Fruit fly (Drosophila melanogaster): Measurements from ENCODE around the gene msd5.
A peak's percentile ranks its signal among the peaks of the same experiment; 100 is the strongest.

msd5 gene

DNA sequence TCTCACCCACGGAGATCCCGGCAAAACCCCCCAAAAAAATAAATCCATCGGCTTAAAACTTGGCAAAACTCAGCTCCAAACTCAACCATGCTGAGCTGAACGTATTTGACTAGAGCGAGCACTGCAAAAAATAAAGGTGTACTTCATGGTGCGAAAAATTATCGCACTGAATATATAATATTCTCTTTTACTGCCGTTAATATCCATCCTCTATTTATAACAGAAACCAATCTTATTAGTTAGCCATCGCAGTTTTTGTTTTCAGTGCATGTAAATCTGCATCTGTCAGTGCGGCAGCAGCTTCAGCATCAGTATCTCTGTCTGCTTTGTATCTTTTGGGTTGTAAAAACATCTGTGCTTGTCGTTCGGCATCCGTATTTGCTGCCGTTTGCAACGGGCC, 38.0 kb upstream of the msd5 start (continued):
- TF ChIP-seq CG10979 (tag; optimal IDR thresholded peaks at IDR 0.05) (peak; percentile 32), CG11560 (tag; IDR thresholded peaks at IDR 0.05) (no peak), CG11398 (GFP tag; optimal IDR thresholded peaks at IDR 0.05) (no peak), usp (GFP tag; optimal IDR thresholded peaks at IDR 0.05) (no peak), Asciz (GFP tag; optimal IDR thresholded peaks at IDR 0.05) (no peak), CG15269 (tag; optimal IDR thresholded peaks at IDR 0.05) (peak; percentile 8), tap (tag; optimal IDR thresholded peaks at IDR 0.05) (no peak), CG18764 (GFP tag; optimal IDR thresholded peaks at IDR 0.05) (no peak), CkIIα-i1 (GFP tag; IDR thresholded peaks at IDR 0.05) (no peak), CG4404 (GFP tag; IDR thresholded peaks at IDR 0.05) (no peak), zfh1 (GFP tag; IDR thresholded peaks at IDR 0.05) (no peak), Dbx (GFP tag; IDR thresholded peaks at IDR 0.05) (no peak), HmgD (GFP tag; optimal IDR thresholded peaks at IDR 0.05) (no peak), Rfx (GFP tag; IDR thresholded peaks at IDR 0.05) (no peak), tna (GFP tag; IDR thresholded peaks at IDR 0.05; ENCODE audit: partially characterized antibody) (no peak), Antp (GFP tag; optimal IDR thresholded peaks at IDR 0.05) (peak; percentile 14), kay (GFP tag; optimal IDR thresholded peaks at IDR 0.05) (no peak), bab2 (GFP tag; optimal IDR thresholded peaks at IDR 0.05) (no peak), CG13123 (GFP tag; optimal IDR thresholded peaks at IDR 0.05) (no peak), CG9609 (GFP tag; optimal IDR thresholded peaks at IDR 0.05) (peak; percentile 18), ttk (GFP tag; IDR thresholded peaks at IDR 0.05) (no peak), CG18011 (GFP tag; optimal IDR thresholded peaks at IDR 0.05) (no peak)

DNA sequence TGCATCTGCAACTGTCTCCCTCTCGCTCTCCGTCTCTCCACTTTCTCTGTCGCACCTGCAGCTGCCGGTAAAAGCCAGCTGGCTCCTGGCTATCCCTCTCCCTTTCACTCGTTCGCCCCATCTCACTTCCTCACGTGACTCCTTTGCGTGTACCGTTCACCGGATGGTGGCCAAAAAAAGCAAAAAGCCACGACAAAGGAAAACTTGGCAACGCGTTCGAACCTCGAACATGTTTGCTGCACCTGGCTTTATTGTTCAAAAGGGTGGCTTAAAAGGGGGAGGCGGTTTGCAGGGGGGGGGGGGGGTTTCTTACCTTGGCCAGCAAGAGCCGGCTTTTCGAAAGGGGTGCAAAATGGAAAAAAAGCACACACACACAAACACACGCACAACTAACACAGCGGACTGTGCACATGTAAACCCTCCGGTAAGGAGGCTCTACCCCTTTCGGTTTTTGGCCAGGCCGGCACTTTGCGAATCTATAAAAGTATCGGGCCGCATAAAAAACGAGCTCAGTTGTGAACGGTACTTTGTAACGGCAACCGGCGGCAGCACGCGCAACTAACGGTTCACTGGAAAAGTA, 37.2 kb upstream of the msd5 start, which contains the start of gene ru:
ru (plus strand) TSS at position 530 of the 580 bp plus-strand sequence.
- no peak for TF ChIP-seq CG18599 (GFP tag; optimal IDR thresholded peaks at IDR 0.05)
- TF ChIP-seq Med (GFP tag), result peak; percentile 22
- TF ChIP-seq CG8765 (GFP tag; IDR thresholded peaks at IDR 0.05), result no peak
- TF ChIP-seq Sry-β (GFP tag; optimal IDR thresholded peaks at IDR 0.05), result no peak
- TF ChIP-seq luna (GFP tag; optimal IDR thresholded peaks at IDR 0.05), result no peak
- TF ChIP-seq CG5180 (GFP tag; optimal IDR thresholded peaks at IDR 0.05), result peak; percentile 94
- no peak for TF ChIP-seq ttk (GFP tag; IDR thresholded peaks at IDR 0.05)
- TF ChIP-seq tin (GFP tag; optimal IDR thresholded peaks at IDR 0.05), result no peak
- no peak for TF ChIP-seq lilli (GFP tag; optimal IDR thresholded peaks at IDR 0.05)
- TF ChIP-seq CG1529 (GFP tag; optimal IDR thresholded peaks at IDR 0.05), result no peak
- no peak for TF ChIP-seq Mad (GFP tag; optimal IDR thresholded peaks at IDR 0.05)
- peak; percentile 7; the same call in 1 of the 3 replicates for TF ChIP-seq Opbp (GFP tag; IDR thresholded peaks at IDR 0.05; ENCODE audit: partially characterized antibody)
- TF ChIP-seq Ets65A (GFP tag), result peak; percentile 45
- peak; percentile 49 for TF ChIP-seq CG1832 (GFP tag; optimal IDR thresholded peaks at IDR 0.05)
- no peak for TF ChIP-seq mam (GFP tag; optimal IDR thresholded peaks at IDR 0.05)
- no peak for TF ChIP-seq Doc2 (GFP tag; IDR thresholded peaks at IDR 0.05)
- TF ChIP-seq CG17802 (tag; optimal IDR thresholded peaks at IDR 0.05), result no peak

DNA sequence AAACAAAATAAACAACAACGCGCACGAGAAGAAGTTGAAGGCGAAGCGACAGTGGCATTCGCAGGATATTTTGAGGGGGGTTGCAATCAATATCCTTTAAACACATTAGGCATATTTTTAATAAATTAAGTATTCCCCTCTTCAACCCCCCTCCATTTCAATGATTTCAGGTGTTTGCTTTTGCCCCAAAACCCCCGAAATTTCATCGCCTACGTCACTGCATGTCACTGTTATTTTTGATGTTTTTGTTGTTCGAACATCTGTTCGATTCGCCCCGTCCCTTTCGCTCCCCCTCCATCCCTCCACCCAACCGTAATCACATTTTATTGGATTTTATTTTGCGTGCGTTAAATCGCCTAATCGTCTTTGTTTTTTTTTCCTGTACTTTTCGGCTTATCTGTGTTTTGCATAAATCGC, 35.3 kb upstream of the msd5 start:
- TF ChIP-seq jumu (GFP tag; optimal IDR thresholded peaks at IDR 0.05) (peak; percentile 75), CG9215 (GFP tag; IDR thresholded peaks at IDR 0.05) (peak; percentile 82), CG18476 (GFP tag; optimal IDR thresholded peaks at IDR 0.05) (peak; percentile 19), Stat92E (GFP tag; optimal IDR thresholded peaks at IDR 0.05) (no peak), CG10543 (GFP tag; optimal IDR thresholded peaks at IDR 0.05) (no peak), nerfin-1 (tag; optimal IDR thresholded peaks at IDR 0.05) (peak; percentile 53), stc (GFP tag; IDR thresholded peaks at IDR 0.05) (peak; percentile 85), Dfd (GFP tag; optimal IDR thresholded peaks at IDR 0.05) (no peak), ken (GFP tag; IDR thresholded peaks at IDR 0.05) (peak; percentile 78; the same call in 2 of the 3 replicates), mirr (GFP tag; optimal IDR thresholded peaks at IDR 0.05) (peak; percentile 31), CG4820 (GFP tag; optimal IDR thresholded peaks at IDR 0.05) (peak; percentile 77), CG30431 (GFP tag; optimal IDR thresholded peaks at IDR 0.05) (peak; percentile 78), hbn (GFP tag; IDR thresholded peaks at IDR 0.05; ENCODE audit: partially characterized antibody) (no peak)

Data from whole organism, embryonic.